Worm (Caenorhabditis elegans) whole organism, young adult: ENCODE data around the gene srr-9.

ENCODE experiments used
- B0336.3 ChIP-seq: fragments of 200-800 bp; sonication (Bioruptor generic); IDR thresholded peaks from 2 replicates; pipeline ENCODE4 v1.3.6; 2022; ENCODE audit warnings: missing genetic modification characterization, missing compliant biosample characterization
- D2030.7 ChIP-seq: fragments of 200-800 bp; sonication (Bioruptor generic); IDR thresholded peaks from 2 replicates; pipeline ENCODE4 v1.3.6; 2022; ENCODE audit warnings: missing genetic modification reagents, missing genetic modification characterization, missing compliant biosample characterization
- F52B5.7 ChIP-seq: sonication (generic microtip); optimal IDR thresholded peaks from 2 replicates; lab custom pipeline; 2016; ENCODE audit warnings: mild to moderate bottlenecking, missing genetic modification characterization, missing compliant biosample characterization
- F55B11.4 ChIP-seq: sonication (generic microtip); optimal IDR thresholded peaks from 2 replicates; lab custom pipeline; 2016; ENCODE audit warnings: missing compliant biosample characterization, missing genetic modification characterization, borderline replicate concordance; ENCODE audit not compliant: insufficient read depth
- K11D2.4 ChIP-seq: fragments of 200-800 bp; sonication (Bioruptor generic); IDR thresholded peaks from 2 replicates; pipeline ENCODE4 v1.3.6; 2022; ENCODE audit warnings: missing genetic modification reagents, missing genetic modification characterization, missing compliant biosample characterization
- Y53F4B.3 ChIP-seq: fragments of 200-800 bp; sonication (Bioruptor generic); IDR thresholded peaks from 2 replicates; pipeline ENCODE4 v1.3.6; 2022; ENCODE audit warnings: missing genetic modification reagents, missing genetic modification characterization, missing compliant biosample characterization
- ZK185.1 ChIP-seq: sonication (generic microtip); optimal IDR thresholded peaks from 2 replicates; lab custom pipeline; 2016; ENCODE audit warnings: mild to moderate bottlenecking, missing genetic modification characterization, missing compliant biosample characterization; ENCODE audit not compliant: poor library complexity, severe bottlenecking
- athp-1 ChIP-seq: sonication (generic microtip); optimal IDR thresholded peaks from 2 replicates; lab custom pipeline; 2017; ENCODE audit warnings: mild to moderate bottlenecking, missing genetic modification characterization, missing compliant biosample characterization
- bed-2 ChIP-seq: fragments of 200-800 bp; sonication (Bioruptor generic); IDR thresholded peaks from 2 replicates; pipeline ENCODE4 v1.3.6; 2022; ENCODE audit warnings: missing genetic modification reagents, missing genetic modification characterization, missing compliant biosample characterization
- cebp-1 ChIP-seq, 2 experiments: fragments of 200-800 bp in 1 of 2; sonication (Bioruptor generic) in 1 of 2; sonication (generic microtip) in 1 of 2; IDR thresholded peaks in 1 of 2; optimal IDR thresholded peaks in 1 of 2; 2 replicates each; pipeline versions ENCODE4 v1.3.6 to Lab custom; 2017 to 2022; ENCODE audit warnings: missing compliant biosample characterization in 2 of 2, missing genetic modification characterization in 2 of 2, mild to moderate bottlenecking in 1 of 2, missing genetic modification reagents in 1 of 2, moderate library complexity in 1 of 2
- ceh-27 ChIP-seq: fragments of 200-800 bp; sonication (Bioruptor generic); optimal IDR thresholded peaks from 2 replicates; lab custom pipeline; 2018; ENCODE audit warnings: mild to moderate bottlenecking, missing genetic modification characterization, moderate library complexity, missing compliant biosample characterization
- egl-44 ChIP-seq: fragments of 200-800 bp; sonication (Bioruptor generic); IDR thresholded peaks from 2 replicates; pipeline ENCODE4 v1.3.6; 2022; ENCODE audit warnings: missing genetic modification reagents, missing genetic modification characterization, missing compliant biosample characterization
- egrh-3 ChIP-seq: fragments of 200-800 bp; sonication (Bioruptor generic); IDR thresholded peaks from 2 replicates; pipeline ENCODE4 v1.3.6; 2022; ENCODE audit warnings: missing genetic modification reagents, missing genetic modification characterization, missing compliant biosample characterization
- ekl-4 ChIP-seq: fragments of 200-800 bp; sonication (Bioruptor generic); IDR thresholded peaks from 2 replicates; pipeline ENCODE4 v1.3.6; 2022; ENCODE audit warnings: missing genetic modification reagents, missing genetic modification characterization, missing compliant biosample characterization
- ets-4 ChIP-seq: fragments of 200-800 bp; sonication (Bioruptor generic); optimal IDR thresholded peaks from 2 replicates; lab custom pipeline; 2018; ENCODE audit warnings: mild to moderate bottlenecking, missing genetic modification characterization, missing compliant biosample characterization
- gei-17 ChIP-seq: fragments of 200-800 bp; sonication (Bioruptor generic); optimal IDR thresholded peaks from 2 replicates; lab custom pipeline; 2018; ENCODE audit warnings: mild to moderate bottlenecking, missing genetic modification characterization, missing compliant biosample characterization
- hlh-12 ChIP-seq: sonication (generic microtip); optimal IDR thresholded peaks from 2 replicates; lab custom pipeline; 2016; ENCODE audit warnings: missing genetic modification characterization, missing compliant biosample characterization
- hrde-1 ChIP-seq: sonication (generic microtip); optimal IDR thresholded peaks from 2 replicates; lab custom pipeline; 2016; ENCODE audit warnings: missing genetic modification characterization, mild to moderate bottlenecking, missing compliant biosample characterization, moderate library complexity, missing genotype, missing genetic modification reagents, borderline replicate concordance
- lag-1 ChIP-seq: fragments of 200-800 bp; sonication (Bioruptor generic); IDR thresholded peaks from 2 replicates; pipeline ENCODE4 v1.3.6; 2022; ENCODE audit warnings: missing genetic modification reagents, missing genetic modification characterization, missing compliant biosample characterization
- let-526 ChIP-seq: fragments of 200-800 bp; sonication (Bioruptor generic); IDR thresholded peaks from 2 replicates; pipeline ENCODE4 v1.3.6; 2022; ENCODE audit warnings: missing genetic modification reagents, missing genetic modification characterization, missing compliant biosample characterization
- let-607 ChIP-seq, 2 experiments: fragments of 200-800 bp in 1 of 2; sonication (Bioruptor generic) in 1 of 2; sonication (generic microtip) in 1 of 2; optimal IDR thresholded peaks; 2 replicates each; lab custom pipeline; 2016 to 2018; ENCODE audit warnings: mild to moderate bottlenecking in 2 of 2, missing compliant biosample characterization in 2 of 2, missing genetic modification characterization in 2 of 2, moderate library complexity in 2 of 2, missing genotype in 1 of 2
- lin-26 ChIP-seq: fragments of 200-800 bp; sonication (Bioruptor generic); IDR thresholded peaks from 2 replicates; pipeline ENCODE4 v1.3.6; 2022; ENCODE audit warnings: missing genetic modification reagents, missing genetic modification characterization, missing compliant biosample characterization
- lin-54 ChIP-seq: fragments of 200-800 bp; sonication (Bioruptor generic); optimal IDR thresholded peaks from 2 replicates; lab custom pipeline; 2018; ENCODE audit warnings: mild to moderate bottlenecking, missing genetic modification characterization, missing compliant biosample characterization
- madf-6 ChIP-seq: fragments of 200-800 bp; sonication (Bioruptor generic); IDR thresholded peaks from 2 replicates; pipeline ENCODE4 v1.3.6; 2022; ENCODE audit warnings: missing genetic modification reagents, missing genetic modification characterization, missing compliant biosample characterization
- mcd-1 ChIP-seq: fragments of 200-800 bp; sonication (Bioruptor generic); IDR thresholded peaks from 2 replicates; pipeline ENCODE4 v1.3.6; 2022; ENCODE audit warnings: missing genetic modification reagents, missing genetic modification characterization, missing compliant biosample characterization
- mes-4 ChIP-seq: sonication (generic microtip); optimal IDR thresholded peaks from 2 replicates; lab custom pipeline; 2016; ENCODE audit warnings: missing genotype, missing genetic modification characterization, missing compliant biosample characterization
- nfya-1 ChIP-seq: sonication (generic microtip); optimal IDR thresholded peaks from 2 replicates; lab custom pipeline; 2017; ENCODE audit warnings: antibody characterized with exemption, missing compliant biosample characterization, missing genetic modification characterization, borderline replicate concordance; ENCODE audit not compliant: insufficient read depth
- nfya-2 ChIP-seq: fragments of 200-800 bp; sonication (Bioruptor generic); IDR thresholded peaks from 2 replicates; pipeline ENCODE4 v1.3.6; 2022; ENCODE audit warnings: missing genetic modification reagents, missing genetic modification characterization, missing compliant biosample characterization
- nfyb-1 ChIP-seq: fragments of 200-800 bp; sonication (Bioruptor generic); IDR thresholded peaks from 2 replicates; pipeline ENCODE4 v1.3.6; 2022; ENCODE audit warnings: missing genetic modification reagents, missing genetic modification characterization, missing compliant biosample characterization
- nhr-120 ChIP-seq: fragments of 200-800 bp; sonication (Bioruptor generic); IDR thresholded peaks from 2 replicates; pipeline ENCODE4 v1.3.6; 2022; ENCODE audit warnings: missing genetic modification characterization, missing compliant biosample characterization
- nhr-179 ChIP-seq: sonication (generic microtip); optimal IDR thresholded peaks from 2 replicates; lab custom pipeline; 2016; ENCODE audit warnings: mild to moderate bottlenecking, missing genetic modification characterization, missing compliant biosample characterization
- nhr-80 ChIP-seq: sonication (generic microtip); optimal IDR thresholded peaks from 2 replicates; lab custom pipeline; 2016; ENCODE audit warnings: missing genetic modification characterization, missing compliant biosample characterization
- rpc-1 ChIP-seq, 2 experiments: fragments of 150-350 bp in 1 of 2; sonication (generic microtip) in 1 of 2; optimal IDR thresholded peaks; 2 replicates each; lab custom pipeline; 2014 to 2018; ENCODE audit warnings: missing biosample characterization in 1 of 2, missing genetic modification characterization in 1 of 2, missing genetic modification reagents in 1 of 2, missing genotype in 1 of 2
- sdz-38 ChIP-seq: sonication (generic microtip); optimal IDR thresholded peaks from 2 replicates; lab custom pipeline; 2016; ENCODE audit warnings: missing genotype, missing genetic modification characterization, missing compliant biosample characterization
- sea-2 ChIP-seq: fragments of 200-800 bp; sonication (Bioruptor generic); IDR thresholded peaks from 2 replicates; pipeline ENCODE4 v1.3.6; 2022; ENCODE audit warnings: missing genetic modification characterization, missing compliant biosample characterization
- snpc-1.1 ChIP-seq: sonication (generic microtip); optimal IDR thresholded peaks from 2 replicates; lab custom pipeline; 2017; ENCODE audit warnings: missing genetic modification characterization, mild to moderate bottlenecking, missing compliant biosample characterization, antibody characterized with exemption, moderate library complexity, missing genotype, missing genetic modification reagents; ENCODE audit not compliant: insufficient read depth
- somi-1 ChIP-seq: fragments of 200-800 bp; sonication (Bioruptor generic); optimal IDR thresholded peaks from 2 replicates; lab custom pipeline; 2018; ENCODE audit warnings: mild to moderate bottlenecking, missing genetic modification characterization, missing compliant biosample characterization
- tbp1 ChIP-seq: fragments of 200-800 bp; sonication (Bioruptor generic); optimal IDR thresholded peaks from 2 replicates; lab custom pipeline; 2018; ENCODE audit warnings: mild to moderate bottlenecking, missing genetic modification characterization, missing compliant biosample characterization
- unc-62 ChIP-seq: fragments of 150-350 bp; optimal IDR thresholded peaks from 2 replicates; lab custom pipeline; 2014; ENCODE audit warnings: missing biosample characterization, missing genetic modification reagents, missing genetic modification characterization
- xnd-1 ChIP-seq: sonication (generic microtip); optimal IDR thresholded peaks from 2 replicates; lab custom pipeline; 2016; ENCODE audit warnings: missing genotype, missing genetic modification reagents, missing genetic modification characterization, missing compliant biosample characterization
- zfh-2 ChIP-seq: fragments of 200-800 bp; sonication (Bioruptor generic); conservative IDR thresholded peaks from 2 replicates; pipeline ENCODE4 v1.3.6; 2022; ENCODE audit warnings: missing genetic modification reagents, missing genetic modification characterization, missing compliant biosample characterization
- ztf-22 ChIP-seq: fragments of 200-800 bp; sonication (Bioruptor generic); optimal IDR thresholded peaks from 2 replicates; lab custom pipeline; 2018; ENCODE audit warnings: mild to moderate bottlenecking, missing genetic modification characterization, moderate library complexity, missing compliant biosample characterization

srr-9 gene

DNA sequence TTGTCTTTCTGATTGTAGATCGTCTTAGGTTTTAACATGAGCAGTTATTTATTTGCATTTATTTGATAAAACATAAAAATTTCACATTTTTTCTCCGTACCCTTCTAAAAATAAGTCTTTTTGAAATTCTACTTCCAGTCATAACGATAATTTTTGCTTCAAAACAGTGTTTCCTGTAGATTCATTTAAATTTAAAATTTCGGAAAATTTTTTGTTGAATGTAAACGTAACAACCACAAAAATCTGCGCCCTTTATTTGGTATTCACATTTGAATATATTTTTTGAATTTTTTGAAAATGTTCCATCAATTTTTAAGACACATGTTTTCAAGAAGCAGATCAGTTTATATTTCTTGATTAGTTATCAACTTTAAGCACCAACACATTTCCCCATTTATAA, 7.6 kb downstream of the srr-9 start:
- TF ChIP-seq gei-17 (GFP tag; lab: Kevin White, UChicago) (no peak), hlh-12 (tag; lab: Kevin White, UChicago) (no peak), ZK185.1 (no peak), rpc-1 (optimal IDR thresholded peaks at IDR 0.05; lab: Kevin White, UChicago) (no peak), rpc-1 (tag; optimal IDR thresholded peaks at IDR 0.05; lab: Kevin White, UChicago) (no peak), tbp1 (GFP tag; lab: Kevin White, UChicago) (no peak), cebp-1 (GFP tag; IDR thresholded peaks at IDR 0.05; lab: Robert Waterston, UW) (no peak), cebp-1 (tag; optimal IDR thresholded peaks at IDR 0.05; lab: Kevin White, UChicago) (no peak), nfya-2 (GFP tag; lab: Robert Waterston, UW) (no peak), Y53F4B.3 (no peak), lin-26 (no peak), hrde-1 (tag; lab: Kevin White, UChicago) (no peak), K11D2.4 (GFP tag; lab: Robert Waterston, UW) (no peak), nhr-179 (no peak), lag-1 (GFP tag; lab: Robert Waterston, UW) (no peak), ets-4 (GFP tag; lab: Kevin White, UChicago) (no peak), unc-62 (GFP tag; lab: Kevin White, UChicago) (no peak), athp-1 (no peak), ekl-4 (GFP tag; lab: Robert Waterston, UW) (no peak), mcd-1 (GFP tag; lab: Robert Waterston, UW) (no peak)

- TF ChIP-seq egrh-3 (GFP tag; lab: Robert Waterston, UW) (no peak), B0336.3 (GFP tag; lab: Robert Waterston, UW) (no peak), ZK185.1 (no peak), ztf-22 (GFP tag; lab: Kevin White, UChicago) (no peak), mes-4 (no peak), K11D2.4 (GFP tag; lab: Robert Waterston, UW) (no peak), unc-62 (GFP tag; lab: Kevin White, UChicago) (peak; percentile 85), let-607 (tag; optimal IDR thresholded peaks at IDR 0.05; lab: Kevin White, UChicago) (peak in 1 of 2 experiments; percentile 58), zfh-2 (peak; percentile 77), Y53F4B.3 (no peak), mcd-1 (GFP tag; lab: Robert Waterston, UW) (no peak), F52B5.7 (tag; lab: Kevin White, UChicago) (no peak), nfya-1 (no peak), madf-6 (GFP tag; lab: Robert Waterston, UW) (no peak), lin-54 (GFP tag; lab: Kevin White, UChicago) (no peak), nhr-120 (no peak), egl-44 (GFP tag; lab: Robert Waterston, UW) (no peak), F55B11.4 (tag; lab: Kevin White, UChicago) (no peak), xnd-1 (tag; lab: Kevin White, UChicago) (no peak), let-526 (GFP tag; lab: Robert Waterston, UW) (no peak), snpc-1.1 (no peak), somi-1 (GFP tag; lab: Kevin White, UChicago) (no peak), ceh-27 (peak; percentile 72), bed-2 (GFP tag; lab: Robert Waterston, UW) (no peak), nfyb-1 (0 out of 2 replicates have a peak, but pooled peaks have one; percentile 56), nhr-80 (tag; lab: Kevin White, UChicago) (peak; percentile 3), sdz-38 (tag; lab: Kevin White, UChicago) (no peak), D2030.7 (GFP tag; lab: Robert Waterston, UW) (no peak), sea-2 (no peak)
Observed at ce11 chrV:7745903-7746302, 8.1 kb downstream of the srr-9 start.
